Worm (Caenorhabditis elegans): ENCODE measurements around the gene F58H1.2.

- TF ChIP-seq elt-3 (tag; optimal IDR thresholded peaks at IDR 0.05) = no peak
- no peak for TF ChIP-seq jun-1 (tag; optimal IDR thresholded peaks at IDR 0.05)
- no peak for TF ChIP-seq nhr-77 (tag; optimal IDR thresholded peaks at IDR 0.05)
- no peak for TF ChIP-seq ZK546.5 (tag; optimal IDR thresholded peaks at IDR 0.05)
These were observed 40.2 kb upstream of the F58H1.2 start for ce11 chrV:11888656-11889055.

All from whole organism, L3 larva.